Worm (Caenorhabditis elegans): ENCODE results near the gene slc-17.7.

slc-17.7 gene

DNA sequence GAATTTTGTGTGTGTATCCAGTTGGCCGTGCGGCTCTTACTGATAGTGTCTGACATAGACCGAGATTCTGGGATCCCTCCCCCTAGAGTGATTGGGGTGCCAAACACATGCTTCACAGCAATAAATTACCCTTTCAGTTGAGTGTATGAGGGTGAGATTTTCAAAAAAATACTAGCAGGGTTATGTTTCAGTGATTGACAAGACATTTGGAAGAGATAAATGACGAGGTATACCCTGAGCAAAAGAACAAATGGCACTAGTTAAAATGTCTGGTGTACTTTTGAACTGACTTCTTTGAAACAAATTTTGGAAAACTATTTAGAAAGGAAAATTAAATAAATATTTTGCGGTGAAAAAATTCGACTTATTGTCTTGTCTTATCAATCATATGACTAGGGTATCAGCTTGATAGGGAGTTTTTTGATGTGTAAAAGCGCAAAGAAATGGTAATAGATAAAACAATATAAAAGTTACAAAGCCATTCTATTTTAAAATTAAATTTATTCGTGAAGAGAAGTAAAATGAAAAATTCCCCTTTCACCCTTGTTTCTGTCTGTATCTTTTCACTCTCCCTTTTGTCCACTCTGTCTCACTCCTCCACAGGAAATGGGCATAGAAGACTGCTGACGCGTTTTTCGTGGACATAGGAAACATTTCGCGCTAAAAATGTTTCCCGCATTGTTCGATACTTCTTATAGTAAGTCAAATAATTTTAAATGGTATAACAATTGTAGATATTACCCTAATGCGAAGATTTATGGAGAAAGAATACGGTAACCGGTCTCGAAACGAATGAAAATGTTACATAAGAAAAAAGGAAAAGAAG, 22.9 kb downstream of the slc-17.7 start, which contains the start of gene glo-4:
Gene glo-4, minus strand, starts transcription at position 51 of the 826 bp plus-strand sequence.
- TF ChIP-seq ztf-29 (GFP tag; IDR thresholded peaks at IDR 0.05) (no peak), tab-1 (GFP tag; IDR thresholded peaks at IDR 0.05) (no peak), med-1 (GFP tag; optimal IDR thresholded peaks at IDR 0.05; ENCODE audit: insufficient read depth) (no peak), ref-1 (GFP tag; conservative IDR thresholded peaks at IDR 0.05) (no peak), flt-1 (GFP tag; IDR thresholded peaks at IDR 0.05) (no peak), ztf-23 (GFP tag; IDR thresholded peaks at IDR 0.05) (no peak), cog-1 (tag; optimal IDR thresholded peaks at IDR 0.05) (no peak), T22C8.4 (GFP tag; IDR thresholded peaks at IDR 0.05) (no peak)

- TF ChIP-seq cog-1 (tag; optimal IDR thresholded peaks at IDR 0.05): no peak
- no peak for TF ChIP-seq klf-2 (GFP tag; conservative IDR thresholded peaks at IDR 0.05)
- no peak for TF ChIP-seq flt-1 (GFP tag; IDR thresholded peaks at IDR 0.05)
- no peak for TF ChIP-seq ztf-29 (GFP tag; IDR thresholded peaks at IDR 0.05)
- no peak for TF ChIP-seq ref-1 (GFP tag; conservative IDR thresholded peaks at IDR 0.05)
- TF ChIP-seq tab-1 (GFP tag; IDR thresholded peaks at IDR 0.05): no peak
- no peak for TF ChIP-seq T22C8.4 (GFP tag; IDR thresholded peaks at IDR 0.05)
- no peak for TF ChIP-seq ztf-23 (GFP tag; IDR thresholded peaks at IDR 0.05)
- TF ChIP-seq med-1 (GFP tag; optimal IDR thresholded peaks at IDR 0.05; ENCODE audit: insufficient read depth): no peak
These were observed 34.0 kb downstream of the slc-17.7 start, which contains the start of gene F07C3.3 for ce11 chrV:9232296-9232695. Gene F07C3.3, minus strand, starts transcription at chrV:9232396.

- TF ChIP-seq flt-1 (GFP tag; IDR thresholded peaks at IDR 0.05): no peak
- TF ChIP-seq ref-1 (GFP tag; conservative IDR thresholded peaks at IDR 0.05): no peak
- TF ChIP-seq klf-2 (GFP tag; conservative IDR thresholded peaks at IDR 0.05): no peak
These were observed 40.6 kb downstream of the slc-17.7 start, which contains the start of gene F07C3.2 for ce11 chrV:9225675-9226144. Gene F07C3.2, plus strand, starts transcription at chrV:9226094.

- TF ChIP-seq tab-1 (GFP tag; IDR thresholded peaks at IDR 0.05) (no peak), cog-1 (tag; optimal IDR thresholded peaks at IDR 0.05) (no peak), med-1 (GFP tag; optimal IDR thresholded peaks at IDR 0.05; ENCODE audit: insufficient read depth) (no peak), T22C8.4 (GFP tag; IDR thresholded peaks at IDR 0.05) (no peak), ztf-29 (GFP tag; IDR thresholded peaks at IDR 0.05) (no peak), ztf-23 (GFP tag; IDR thresholded peaks at IDR 0.05) (no peak), flt-1 (GFP tag; IDR thresholded peaks at IDR 0.05) (no peak), ref-1 (GFP tag; conservative IDR thresholded peaks at IDR 0.05) (no peak), klf-2 (GFP tag; conservative IDR thresholded peaks at IDR 0.05) (no peak)
These were observed 41.3 kb downstream of the slc-17.7 start for ce11 chrV:9224981-9225380.

DNA sequence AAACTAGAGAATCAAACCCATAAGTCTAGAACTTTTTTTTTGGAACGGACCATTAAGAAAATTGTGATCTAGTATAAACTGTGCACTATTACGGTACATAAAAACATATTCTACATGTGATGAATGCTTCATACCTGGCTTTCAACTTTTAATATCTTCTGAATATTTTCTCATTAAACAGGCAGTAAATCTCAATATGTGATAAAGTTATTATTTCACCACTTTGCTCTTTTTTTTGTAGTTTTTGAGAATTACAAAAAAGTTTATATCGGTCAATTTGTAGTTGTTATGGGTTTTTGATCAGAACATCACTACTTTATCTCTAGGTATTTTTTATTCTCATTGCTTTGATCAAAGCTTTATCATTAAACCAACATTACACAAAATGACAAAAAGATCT, 41.9 kb downstream of the slc-17.7 start:
- TF ChIP-seq klf-2 (GFP tag; conservative IDR thresholded peaks at IDR 0.05) (no peak), ztf-29 (GFP tag; IDR thresholded peaks at IDR 0.05) (no peak), T22C8.4 (GFP tag; IDR thresholded peaks at IDR 0.05) (no peak), ref-1 (GFP tag; conservative IDR thresholded peaks at IDR 0.05) (no peak), tab-1 (GFP tag; IDR thresholded peaks at IDR 0.05) (no peak), ztf-23 (GFP tag; IDR thresholded peaks at IDR 0.05) (no peak), med-1 (GFP tag; optimal IDR thresholded peaks at IDR 0.05; ENCODE audit: insufficient read depth) (no peak), cog-1 (tag; optimal IDR thresholded peaks at IDR 0.05) (no peak), flt-1 (GFP tag; IDR thresholded peaks at IDR 0.05) (no peak)

DNA sequence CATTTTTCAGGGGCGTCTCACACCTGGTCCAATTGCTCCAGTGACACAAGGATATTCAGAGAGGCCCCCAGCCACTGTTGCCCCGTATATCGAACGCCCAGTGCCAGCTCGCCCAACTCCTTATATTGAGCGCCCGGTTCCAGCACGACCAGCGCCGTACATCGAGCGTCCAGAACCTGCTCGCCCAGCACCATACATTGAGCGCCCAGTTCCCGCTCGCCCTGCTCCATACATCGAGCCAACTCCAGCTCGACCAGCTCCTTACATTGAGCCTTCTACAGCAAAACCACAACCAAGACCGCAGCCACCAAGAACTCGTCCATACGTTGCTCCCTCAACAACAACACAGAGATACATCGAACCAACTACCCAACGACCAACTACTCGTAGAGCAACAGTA, 43.5 kb downstream of the slc-17.7 start:
- TF ChIP-seq ztf-29 (GFP tag; IDR thresholded peaks at IDR 0.05) (no peak), med-1 (GFP tag; optimal IDR thresholded peaks at IDR 0.05; ENCODE audit: insufficient read depth) (no peak)

- TF ChIP-seq flt-1 (GFP tag; IDR thresholded peaks at IDR 0.05) (no peak), ztf-23 (GFP tag; IDR thresholded peaks at IDR 0.05) (no peak), T22C8.4 (GFP tag; IDR thresholded peaks at IDR 0.05) (no peak), klf-2 (GFP tag; conservative IDR thresholded peaks at IDR 0.05) (no peak), ref-1 (GFP tag; conservative IDR thresholded peaks at IDR 0.05) (no peak), med-1 (GFP tag; optimal IDR thresholded peaks at IDR 0.05; ENCODE audit: insufficient read depth) (no peak), tab-1 (GFP tag; IDR thresholded peaks at IDR 0.05) (no peak), cog-1 (tag; optimal IDR thresholded peaks at IDR 0.05) (no peak), ztf-29 (GFP tag; IDR thresholded peaks at IDR 0.05) (no peak)
These were observed 44.7 kb downstream of the slc-17.7 start, which contains the start of gene grd-6 for ce11 chrV:9221566-9221965. Gene grd-6, plus strand, starts transcription at chrV:9221866.

DNA sequence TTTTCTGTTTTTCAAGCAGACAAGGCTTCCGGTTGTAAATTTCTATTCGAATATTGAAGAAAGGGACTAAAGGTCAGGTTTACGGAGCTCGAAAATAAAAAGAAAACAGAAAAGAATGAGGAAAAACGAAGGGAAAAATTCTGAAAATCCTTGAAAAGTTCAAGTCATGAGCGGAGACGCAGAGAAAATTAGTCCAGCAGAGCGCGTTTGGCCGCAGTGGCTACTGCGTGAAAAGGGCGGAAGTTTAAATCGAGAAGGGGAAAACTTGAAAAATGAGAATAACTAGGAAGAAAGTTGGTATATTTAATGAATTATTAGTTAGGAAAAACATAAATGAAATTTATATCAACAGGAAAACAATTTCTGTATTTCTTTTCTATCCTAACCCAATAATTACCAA, 45.9 kb downstream of the slc-17.7 start:
- no peak for TF ChIP-seq T22C8.4 (GFP tag; IDR thresholded peaks at IDR 0.05)

DNA sequence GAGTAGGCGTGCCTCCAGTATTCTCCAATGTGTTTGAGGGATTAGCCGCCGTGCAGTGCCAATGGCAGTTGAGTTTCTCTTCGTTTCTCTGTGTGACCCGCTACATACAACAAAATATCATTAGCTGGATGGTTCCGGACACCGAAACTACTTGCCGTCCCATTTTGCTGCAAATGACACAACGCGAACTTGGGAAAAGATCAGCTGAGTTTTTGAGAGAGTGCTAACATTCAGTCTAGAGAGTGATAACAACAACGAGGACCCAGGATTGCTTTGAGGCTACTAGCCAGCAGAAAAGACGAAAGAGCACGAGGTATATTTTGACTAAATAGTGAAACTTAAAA, 46.9 kb downstream of the slc-17.7 start:
- TF ChIP-seq cog-1 (tag; optimal IDR thresholded peaks at IDR 0.05) (no peak), ztf-23 (GFP tag; IDR thresholded peaks at IDR 0.05) (no peak), klf-2 (GFP tag; conservative IDR thresholded peaks at IDR 0.05) (no peak), ref-1 (GFP tag; conservative IDR thresholded peaks at IDR 0.05) (no peak), T22C8.4 (GFP tag; IDR thresholded peaks at IDR 0.05) (no peak), flt-1 (GFP tag; IDR thresholded peaks at IDR 0.05) (no peak), ztf-29 (GFP tag; IDR thresholded peaks at IDR 0.05) (no peak)

DNA sequence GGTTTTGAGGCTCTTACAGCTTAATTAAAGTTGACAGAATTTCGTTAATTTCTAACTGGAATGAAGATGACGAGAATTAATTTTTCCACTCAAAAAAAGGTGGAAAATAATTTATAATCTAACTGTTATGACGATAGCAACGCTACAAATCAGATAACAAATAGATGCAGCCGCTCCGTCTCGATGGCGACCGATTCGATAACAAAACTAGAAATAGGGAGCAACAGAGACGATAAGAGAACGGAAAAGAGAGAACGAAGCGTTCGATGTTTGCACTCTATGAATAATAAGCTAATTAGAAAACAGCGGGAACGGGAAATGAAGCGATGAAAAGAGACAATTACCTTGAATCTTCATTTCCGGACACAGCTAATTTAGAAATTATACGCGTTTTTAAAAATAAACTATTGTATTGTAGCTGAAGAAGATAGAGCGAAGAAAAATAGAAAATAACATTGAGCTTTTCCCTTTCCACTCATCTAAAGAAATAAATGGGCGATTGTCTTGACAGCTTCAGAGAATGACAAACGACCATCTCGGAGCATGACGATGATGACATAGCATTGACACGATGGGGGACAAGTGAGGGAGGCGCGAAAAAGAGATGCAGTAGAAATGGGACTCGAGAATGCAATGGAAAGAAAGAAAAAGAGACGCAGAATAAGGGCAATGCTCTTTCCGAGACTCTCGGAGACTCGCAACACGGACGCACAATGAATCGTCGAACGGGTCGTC, 47.5 kb downstream of the slc-17.7 start:
- no peak for TF ChIP-seq klf-2 (GFP tag; conservative IDR thresholded peaks at IDR 0.05)

Measured in whole organism, midembryonic.